Fruit fly (Drosophila melanogaster): Measurements from ENCODE around the gene CG7420.

CG7420 gene

dm6 chr2L:1485975-1486665 lies 16.6 kb downstream of the CG7420 start (continued):
- TF ChIP-seq lab (GFP tag; optimal IDR thresholded peaks at IDR 0.05) (peak; percentile 26), cad (GFP tag; optimal IDR thresholded peaks at IDR 0.05) (peak; percentile 18), Pdp1 (GFP tag; optimal IDR thresholded peaks at IDR 0.05) (peak in 1 of 2 experiments; percentile 12), CG2712 (tag; optimal IDR thresholded peaks at IDR 0.05) (peak; percentile 27), HmgD (GFP tag; optimal IDR thresholded peaks at IDR 0.05) (no peak), C15 (GFP tag; IDR thresholded peaks at IDR 0.05) (0 out of 3 replicates have a peak, but pooled peaks have one; percentile 42), Optix (GFP tag; IDR thresholded peaks at IDR 0.05) (0 out of 3 replicates have a peak, but pooled peaks have one; percentile 24), unc-4 (GFP tag; IDR thresholded peaks at IDR 0.05; ENCODE audit: partially characterized antibody) (no peak), twi (tag; optimal IDR thresholded peaks at IDR 0.05) (peak; percentile 49), danr (GFP tag; IDR thresholded peaks at IDR 0.05) (no peak), CG6689 (GFP tag; IDR thresholded peaks at IDR 0.05) (peak; percentile 44; the same call in 1 of the 2 replicates), so (GFP tag; IDR thresholded peaks at IDR 0.05) (peak; percentile 35; the same call in 1 of the 3 replicates), dimm (GFP tag; IDR thresholded peaks at IDR 0.05) (0 out of 2 replicates have a peak, but pooled peaks have one; percentile 19), kay (GFP tag; optimal IDR thresholded peaks at IDR 0.05) (no peak), lmd (GFP tag; IDR thresholded peaks at IDR 0.05) (peak; percentile 39; the same call in 1 of the 2 replicates), CG17186 (GFP tag; optimal IDR thresholded peaks at IDR 0.05) (peak; percentile 5), stc (GFP tag; IDR thresholded peaks at IDR 0.05) (peak; percentile 63; the same call in 1 of the 2 replicates), dpn (GFP tag; optimal IDR thresholded peaks at IDR 0.05) (no peak), Ets65A (GFP tag) (peak; percentile 59), CG31441 (GFP tag; IDR thresholded peaks at IDR 0.05) (0 out of 2 replicates have a peak, but pooled peaks have one; percentile 19), Dref (GFP tag; IDR thresholded peaks at IDR 0.05) (peak; percentile 21; the same call in 1 of the 2 replicates), CG9215 (GFP tag; IDR thresholded peaks at IDR 0.05) (peak; percentile 10; the same call in 1 of the 2 replicates), CG12299 (tag; optimal IDR thresholded peaks at IDR 0.05) (no peak), CG9437 (GFP tag; optimal IDR thresholded peaks at IDR 0.05) (no peak), Jarid2 (GFP tag; optimal IDR thresholded peaks at IDR 0.05) (peak; percentile 14), zen (tag; optimal IDR thresholded peaks at IDR 0.05) (peak; percentile 15), Neu2 (GFP tag; optimal IDR thresholded peaks at IDR 0.05; ENCODE audit: borderline replicate concordance) (no peak), eve (GFP tag; optimal IDR thresholded peaks at IDR 0.05) (peak in 1 of 2 experiments; percentile 37), CG8765 (GFP tag; IDR thresholded peaks at IDR 0.05) (peak; percentile 40; the same call in 1 of the 2 replicates), NC2α (GFP tag; optimal IDR thresholded peaks at IDR 0.05) (no peak), CG17359 (tag; optimal IDR thresholded peaks at IDR 0.05) (peak; percentile 32), CG14667 (GFP tag; IDR thresholded peaks at IDR 0.05) (peak; percentile 21; the same call in 1 of the 2 replicates), CG11456 (GFP tag; IDR thresholded peaks at IDR 0.05) (0 out of 3 replicates have a peak, but pooled peaks have one; percentile 47), ind (GFP tag; optimal IDR thresholded peaks at IDR 0.05) (peak; percentile 53), Gug (GFP tag; IDR thresholded peaks at IDR 0.05) (peak; percentile 59; the same call in 3 of the 4 replicates), D19A (tag; optimal IDR thresholded peaks at IDR 0.05) (peak; percentile 83), ara (GFP tag; IDR thresholded peaks at IDR 0.05) (peak; percentile 45; the same call in 1 of the 2 replicates), CG4404 (GFP tag; IDR thresholded peaks at IDR 0.05) (peak; percentile 36), tll (GFP tag; optimal IDR thresholded peaks at IDR 0.05) (peak in 1 of 2 experiments; percentile 9), CG17361 (GFP tag; IDR thresholded peaks at IDR 0.05) (0 out of 3 replicates have a peak, but pooled peaks have one; percentile 26), CG18262 (tag; optimal IDR thresholded peaks at IDR 0.05) (peak; percentile 22), chn (GFP tag; optimal IDR thresholded peaks at IDR 0.05) (no peak), sens (GFP tag) (peak; percentile 59), otp (GFP tag; IDR thresholded peaks at IDR 0.05) (0 out of 3 replicates have a peak, but pooled peaks have one; percentile 9), dmrt99B (tag; optimal IDR thresholded peaks at IDR 0.05) (peak; percentile 12), vvl (GFP tag; IDR thresholded peaks at IDR 0.05) (0 out of 2 replicates have a peak, but pooled peaks have one; percentile 25), ranshi (GFP tag; IDR thresholded peaks at IDR 0.05) (peak; percentile 27; the same call in 1 of the 2 replicates), dysf (GFP tag; IDR thresholded peaks at IDR 0.05) (peak; percentile 46; the same call in 1 of the 3 replicates), CG10274 (GFP tag; optimal IDR thresholded peaks at IDR 0.05) (peak; percentile 97)

Data from whole organism, embryonic.